Fruit fly (Drosophila melanogaster) whole organism, embryonic: ENCODE measurements around the gene Tbca.

Experiments
- ATbp ChIP-seq: fragments of 200-800 bp; sonication (Bioruptor generic); optimal IDR thresholded peaks from 2 replicates; lab custom pipeline; 2017; ENCODE audit warnings: missing biosample characterization, mild to moderate bottlenecking, missing genetic modification characterization, missing genetic modification reagents
- Adf1 ChIP-seq: fragments of 200-800 bp; sonication (Bioruptor generic); IDR thresholded peaks from 2 replicates; pipeline ENCODE4 v1.3.6; 2022; ENCODE audit warnings: missing biosample characterization, missing genetic modification characterization
- Aef1 ChIP-seq: fragments of 200-800 bp; sonication (Bioruptor generic); IDR thresholded peaks from 3 replicates; pipeline ENCODE4 v1.3.6; 2022; ENCODE audit warnings: missing biosample characterization, missing genetic modification characterization
- Bgb ChIP-seq: fragments of 200-800 bp; sonication (Bioruptor generic); IDR thresholded peaks from 2 replicates; pipeline ENCODE4 v1.3.6; 2022; ENCODE audit warnings: missing biosample characterization, missing genetic modification characterization; ENCODE audit not compliant: partially characterized antibody
- CG10431 ChIP-seq: fragments of 200-800 bp; sonication (Bioruptor generic); optimal IDR thresholded peaks from 3 replicates; lab custom pipeline; 2018; ENCODE audit warnings: missing biosample characterization, mild to moderate bottlenecking, missing genetic modification characterization
- CG10543 ChIP-seq: fragments of 200-800 bp; sonication (Bioruptor generic); optimal IDR thresholded peaks from 3 replicates; lab custom pipeline; 2017; ENCODE audit warnings: missing biosample characterization, mild to moderate bottlenecking, missing genetic modification characterization, moderate library complexity
- CG12071 ChIP-seq: fragments of 200-800 bp; sonication (Bioruptor generic); optimal IDR thresholded peaks from 3 replicates; lab custom pipeline; 2018; ENCODE audit warnings: missing biosample characterization, mild to moderate bottlenecking, missing genetic modification characterization
- CG12236 ChIP-seq: fragments of 200-800 bp; sonication (Bioruptor generic); optimal IDR thresholded peaks from 2 replicates; lab custom pipeline; 2016; ENCODE audit warnings: missing biosample characterization, missing genetic modification characterization
- CG12659 ChIP-seq: fragments of 200-800 bp; sonication (Bioruptor generic); optimal IDR thresholded peaks from 3 replicates; lab custom pipeline; 2017; ENCODE audit warnings: mild to moderate bottlenecking, missing biosample characterization, missing genetic modification reagents, missing genetic modification characterization
- CG12744 ChIP-seq: fragments of 200-800 bp; sonication (Bioruptor generic); optimal IDR thresholded peaks from 2 replicates; lab custom pipeline; 2016; ENCODE audit warnings: missing biosample characterization, missing genetic modification characterization
- CG13624 ChIP-seq: fragments of 200-800 bp; sonication (Bioruptor generic); optimal IDR thresholded peaks from 2 replicates; lab custom pipeline; 2016; ENCODE audit warnings: missing biosample characterization, missing genetic modification characterization
- CG17359 ChIP-seq: fragments of 200-800 bp; sonication (Bioruptor generic); optimal IDR thresholded peaks from 3 replicates; lab custom pipeline; 2018; ENCODE audit warnings: missing biosample characterization, mild to moderate bottlenecking, missing genetic modification characterization, moderate library complexity
- CG17385 ChIP-seq: fragments of 200-800 bp; sonication (Bioruptor generic); optimal IDR thresholded peaks from 3 replicates; lab custom pipeline; 2018; ENCODE audit warnings: missing biosample characterization, mild to moderate bottlenecking, missing genetic modification characterization
- CG18262 ChIP-seq: fragments of 200-800 bp; optimal IDR thresholded peaks from 3 replicates; lab custom pipeline; 2019; ENCODE audit warnings: missing biosample characterization, mild to moderate bottlenecking, missing genetic modification characterization, moderate library complexity
- CG2678 ChIP-seq: fragments of 200-800 bp; sonication (Bioruptor generic); optimal IDR thresholded peaks from 3 replicates; lab custom pipeline; 2019; ENCODE audit warnings: missing biosample characterization, mild to moderate bottlenecking, missing genetic modification characterization, moderate library complexity
- CG2875 ChIP-seq: fragments of 200-800 bp; sonication (Bioruptor generic); optimal IDR thresholded peaks from 2 replicates; lab custom pipeline; 2017; ENCODE audit warnings: missing biosample characterization, mild to moderate bottlenecking, missing genetic modification characterization, missing genetic modification reagents
- CG31365 ChIP-seq: fragments of 200-800 bp; sonication (Bioruptor generic); optimal IDR thresholded peaks from 2 replicates; lab custom pipeline; 2018; ENCODE audit warnings: missing biosample characterization, mild to moderate bottlenecking, missing genetic modification characterization
- CG32532 ChIP-seq: fragments of 200-800 bp; sonication (Bioruptor generic); IDR thresholded peaks from 2 replicates; pipeline ENCODE4 v1.3.6; 2022; ENCODE audit warnings: missing biosample characterization, missing genetic modification characterization
- CG34224 ChIP-seq: fragments of 200-800 bp; sonication (Bioruptor generic); IDR thresholded peaks from 3 replicates; pipeline ENCODE4 v1.3.6; 2022; ENCODE audit warnings: missing biosample characterization, missing genetic modification characterization; ENCODE audit not compliant: partially characterized antibody
- CG8281 ChIP-seq: fragments of 200-800 bp; sonication (Bioruptor generic); optimal IDR thresholded peaks from 2 replicates; lab custom pipeline; 2018; ENCODE audit warnings: missing biosample characterization, mild to moderate bottlenecking, missing genetic modification characterization, moderate library complexity
- CG8359 ChIP-seq: fragments of 200-800 bp; sonication (Bioruptor generic); optimal IDR thresholded peaks from 2 replicates; lab custom pipeline; 2017; ENCODE audit warnings: missing biosample characterization, mild to moderate bottlenecking, missing genetic modification characterization, borderline replicate concordance
- CG8944 ChIP-seq: fragments of 200-800 bp; sonication (Bioruptor generic); optimal IDR thresholded peaks from 3 replicates; lab custom pipeline; 2016; ENCODE audit warnings: missing biosample characterization, missing genetic modification characterization
- CHES-1-like ChIP-seq: fragments of 200-800 bp; sonication (Bioruptor generic); optimal IDR thresholded peaks from 2 replicates; lab custom pipeline; 2016; ENCODE audit warnings: missing biosample characterization, missing genetic modification characterization
- CoRest ChIP-seq: fragments of 200-800 bp; sonication (Bioruptor generic); optimal IDR thresholded peaks from 3 replicates; lab custom pipeline; 2018; ENCODE audit warnings: missing biosample characterization, mild to moderate bottlenecking, missing genetic modification characterization, moderate library complexity
- Fer1 ChIP-seq: fragments of 200-800 bp; sonication (Bioruptor generic); optimal IDR thresholded peaks from 2 replicates; lab custom pipeline; 2017; ENCODE audit warnings: missing biosample characterization, mild to moderate bottlenecking, missing genetic modification characterization
- Fer3 ChIP-seq: fragments of 200-800 bp; sonication (Bioruptor generic); optimal IDR thresholded peaks from 2 replicates; lab custom pipeline; 2018; ENCODE audit warnings: missing biosample characterization, mild to moderate bottlenecking, missing genetic modification characterization, moderate library complexity
- MBD-R2 ChIP-seq: fragments of 200-800 bp; sonication (Bioruptor generic); IDR thresholded peaks from 2 replicates; pipeline ENCODE4 v1.3.6; 2022; ENCODE audit warnings: missing biosample characterization, missing genetic modification characterization
- Med ChIP-seq: fragments of 200-800 bp; sonication (Bioruptor generic); peaks from one replicate; lab custom pipeline; 2016; ENCODE audit warnings: missing biosample characterization, missing genetic modification characterization, mild to moderate bottlenecking, inconsistent platforms, moderate library complexity
- NFAT ChIP-seq: fragments of 200-800 bp; sonication (Bioruptor generic); IDR thresholded peaks from 2 replicates; pipeline ENCODE4 v1.3.6; 2022; ENCODE audit warnings: missing biosample characterization, missing genetic modification characterization
- Ptx1 ChIP-seq: fragments of 200-800 bp; sonication (Bioruptor generic); IDR thresholded peaks from 2 replicates; pipeline ENCODE4 v1.3.6; 2022; ENCODE audit warnings: missing biosample characterization, missing genetic modification characterization
- Rfx ChIP-seq: fragments of 200-800 bp; sonication (Bioruptor generic); IDR thresholded peaks from 2 replicates; pipeline ENCODE4 v1.3.6; 2022; ENCODE audit warnings: missing biosample characterization, missing genetic modification characterization
- Trl ChIP-seq, 3 experiments: fragments of >200 bp in 2 of 3; fragments of 200-800 bp in 1 of 3; sonication (Bioruptor generic) in 1 of 3; optimal IDR thresholded peaks; 2 replicates in 1 of 3; 3 replicates in 2 of 3; lab custom pipeline; 2016 to 2017; ENCODE audit warnings: missing biosample characterization in 1 of 3, missing genetic modification characterization in 1 of 3
- Xrp1 ChIP-seq: fragments of 200-800 bp; sonication (Bioruptor generic); IDR thresholded peaks from 2 replicates; pipeline ENCODE4 v1.3.6; 2022; ENCODE audit warnings: missing biosample characterization, missing genetic modification characterization
- ap ChIP-seq: fragments of 200-800 bp; sonication (Bioruptor generic); IDR thresholded peaks from 2 replicates; pipeline ENCODE4 v1.3.6; 2022; ENCODE audit warnings: missing biosample characterization, missing genetic modification characterization
- bowl ChIP-seq: fragments of 200-800 bp; sonication (Bioruptor generic); IDR thresholded peaks from 2 replicates; pipeline ENCODE4 v1.3.6; 2022; ENCODE audit warnings: missing biosample characterization, missing genetic modification characterization
- ci ChIP-seq: fragments of 200-800 bp; sonication (Bioruptor generic); IDR thresholded peaks from 3 replicates; pipeline ENCODE4 v1.3.6; 2022; ENCODE audit warnings: missing biosample characterization, missing genetic modification characterization
- crol ChIP-seq: fragments of 200-800 bp; sonication (Bioruptor generic); IDR thresholded peaks from 2 replicates; pipeline ENCODE4 v1.3.6; 2022; ENCODE audit warnings: missing biosample characterization, missing genetic modification characterization
- cwo ChIP-seq: fragments of 200-800 bp; sonication (Bioruptor generic); optimal IDR thresholded peaks from 3 replicates; lab custom pipeline; 2017; ENCODE audit warnings: missing biosample characterization, missing genetic modification characterization, mild to moderate bottlenecking, moderate library complexity, missing genetic modification reagents
- hth ChIP-seq: fragments of >200 bp; optimal IDR thresholded peaks from 2 replicates; lab custom pipeline; 2017; ENCODE audit warnings: inconsistent platforms
- jing ChIP-seq: fragments of 200-800 bp; sonication (Bioruptor generic); optimal IDR thresholded peaks from 2 replicates; lab custom pipeline; 2018; ENCODE audit warnings: missing biosample characterization, mild to moderate bottlenecking, missing genetic modification characterization
- kah ChIP-seq: fragments of 200-800 bp; sonication (Bioruptor generic); optimal IDR thresholded peaks from 2 replicates; lab custom pipeline; 2018; ENCODE audit warnings: missing biosample characterization, mild to moderate bottlenecking, missing genetic modification characterization
- klu ChIP-seq: fragments of 200-800 bp; sonication (Bioruptor generic); IDR thresholded peaks from 2 replicates; pipeline ENCODE4 v1.3.6; 2022; ENCODE audit warnings: missing biosample characterization, missing genetic modification characterization
- prd ChIP-seq, 3 experiments: fragments of >200 bp in 2 of 3; fragments of 200-800 bp in 1 of 3; sonication (Bioruptor generic) in 1 of 3; optimal IDR thresholded peaks in 2 of 3; IDR thresholded peaks in 1 of 3; 2 replicates in 2 of 3; 3 replicates in 1 of 3; pipeline versions ENCODE4 v1.3.6 to Lab custom; 2017 to 2022; ENCODE audit warnings: missing biosample characterization in 1 of 3, missing genetic modification characterization in 1 of 3
- pros ChIP-seq: fragments of 200-800 bp; sonication (Bioruptor generic); optimal IDR thresholded peaks from 3 replicates; lab custom pipeline; 2019; ENCODE audit warnings: missing biosample characterization, mild to moderate bottlenecking, missing genetic modification characterization, moderate library complexity
- sd ChIP-seq: fragments of 200-800 bp; sonication (Bioruptor generic); optimal IDR thresholded peaks from 3 replicates; lab custom pipeline; 2018; ENCODE audit warnings: missing biosample characterization, mild to moderate bottlenecking, missing genetic modification characterization, moderate library complexity
- so ChIP-seq: fragments of 200-800 bp; sonication (Bioruptor generic); IDR thresholded peaks from 3 replicates; pipeline ENCODE4 v1.3.6; 2022; ENCODE audit warnings: missing biosample characterization, missing genetic modification characterization
- tio ChIP-seq: fragments of 200-800 bp; sonication (Bioruptor generic); optimal IDR thresholded peaks from 2 replicates; lab custom pipeline; 2017; ENCODE audit warnings: missing biosample characterization, missing genetic modification characterization, inconsistent platforms
- ttk ChIP-seq: fragments of 200-800 bp; sonication (Bioruptor generic); IDR thresholded peaks from 2 replicates; pipeline ENCODE4 v2.1.2; 2022; ENCODE audit warnings: missing biosample characterization, missing genetic modification characterization
- wek ChIP-seq: fragments of 200-800 bp; sonication (Bioruptor generic); optimal IDR thresholded peaks from 3 replicates; lab custom pipeline; 2018; ENCODE audit warnings: missing biosample characterization, mild to moderate bottlenecking, missing genetic modification characterization, moderate library complexity

Tbca gene

dm6 chr3R:31721958-31722357 is 21.3 kb upstream of the Tbca start (continued):
- no peak for TF ChIP-seq CG12236 (GFP tag; lab: Kevin White, UChicago)
- no peak for TF ChIP-seq CG2875 (GFP tag; lab: Kevin White, UChicago)
- TF ChIP-seq kah (GFP tag; lab: Kevin White, UChicago), result no peak
- TF ChIP-seq ap (GFP tag; lab: Robert Waterston, UW), result no peak
- TF ChIP-seq CoRest (tag; lab: Kevin White, UChicago), result peak; percentile 14
- TF ChIP-seq Bgb (GFP tag; lab: Robert Waterston, UW), result no peak
- 0 out of 2 replicates have a peak, but pooled peaks have one; percentile 8 for TF ChIP-seq klu
- TF ChIP-seq CG8281, result no peak
- no peak for TF ChIP-seq Ptx1 (GFP tag; lab: Robert Waterston, UW)
- TF ChIP-seq CG2678 (tag; lab: Kevin White, UChicago), result peak; percentile 33
- no peak; the same call in 2 of the 3 replicates for TF ChIP-seq Aef1 (GFP tag; lab: Robert Waterston, UW)
- TF ChIP-seq so, result peak; percentile 52; the same call in 1 of the 3 replicates
- peak; percentile 26; the same call in 1 of the 2 replicates for TF ChIP-seq MBD-R2
- TF ChIP-seq CG12744 (GFP tag; lab: Kevin White, UChicago), result no peak
- peak; percentile 14 for TF ChIP-seq pros (GFP tag; lab: Kevin White, UChicago)
- peak; percentile 32 for TF ChIP-seq ATbp (GFP tag; lab: Kevin White, UChicago)
- peak; percentile 92 for TF ChIP-seq crol (GFP tag; lab: Robert Waterston, UW)
- TF ChIP-seq Fer1, result peak; percentile 53
- no peak for TF ChIP-seq tio (GFP tag; lab: Kevin White, UChicago)
- no peak for TF ChIP-seq prd (optimal IDR thresholded peaks at IDR 0.05; lab: Kevin White, UChicago)
- TF ChIP-seq prd (GFP tag; IDR thresholded peaks at IDR 0.05; lab: Robert Waterston, UW), result 0 out of 3 replicates have a peak, but pooled peaks have one; percentile 7
- TF ChIP-seq Adf1 (GFP tag; lab: Robert Waterston, UW), result peak; percentile 44; the same call in 1 of the 2 replicates
- TF ChIP-seq CHES-1-like (GFP tag; lab: Kevin White, UChicago), result no peak
- peak; percentile 69 for TF ChIP-seq CG10543 (GFP tag; lab: Kevin White, UChicago)
- peak; percentile 14 for TF ChIP-seq CG31365
- no peak for TF ChIP-seq bowl (GFP tag; lab: Robert Waterston, UW)
- peak; percentile 44; the same call in 1 of the 2 replicates for TF ChIP-seq ttk
- TF ChIP-seq CG34224 (GFP tag; lab: Robert Waterston, UW), result peak; percentile 27; the same call in 1 of the 3 replicates
- TF ChIP-seq wek (GFP tag; lab: Kevin White, UChicago), result peak; percentile 13
- TF ChIP-seq Rfx (GFP tag; lab: Robert Waterston, UW), result peak; percentile 40
- TF ChIP-seq CG8359 (GFP tag; lab: Kevin White, UChicago), result no peak
- TF ChIP-seq Med (GFP tag; lab: Kevin White, UChicago), result peak; percentile 83
- TF ChIP-seq hth (lab: Kevin White, UChicago), result no peak
- peak; percentile 54 for TF ChIP-seq sd (tag; lab: Kevin White, UChicago)
- TF ChIP-seq ci (GFP tag; lab: Robert Waterston, UW), result peak; percentile 37; the same call in 1 of the 3 replicates
- TF ChIP-seq CG17385 (GFP tag; lab: Kevin White, UChicago), result peak; percentile 23
- TF ChIP-seq cwo (GFP tag; lab: Kevin White, UChicago), result peak; percentile 31
- TF ChIP-seq CG13624 (GFP tag; lab: Kevin White, UChicago), result no peak
- peak; percentile 16 for TF ChIP-seq CG12659 (GFP tag; lab: Kevin White, UChicago)
- peak; percentile 29; the same call in 1 of the 2 replicates for TF ChIP-seq CG32532 (GFP tag; lab: Robert Waterston, UW)
- TF ChIP-seq Xrp1 (GFP tag; lab: Robert Waterston, UW), result 0 out of 2 replicates have a peak, but pooled peaks have one; percentile 16
- no peak for TF ChIP-seq CG8944 (GFP tag; lab: Kevin White, UChicago)
- peak; percentile 8 for TF ChIP-seq CG12071 (GFP tag; lab: Kevin White, UChicago)
- TF ChIP-seq CG17359 (tag; lab: Kevin White, UChicago), result peak; percentile 38
- TF ChIP-seq Fer3, result no peak
- TF ChIP-seq NFAT (GFP tag; lab: Robert Waterston, UW), result no peak
- peak; percentile 48 to 57 for TF ChIP-seq Trl (optimal IDR thresholded peaks at IDR 0.05; lab: Kevin White, UChicago)
- no peak for TF ChIP-seq Trl (GFP tag; optimal IDR thresholded peaks at IDR 0.05; lab: Kevin White, UChicago)
- TF ChIP-seq CG10431 (GFP tag; lab: Kevin White, UChicago), result peak; percentile 28
- TF ChIP-seq jing (GFP tag; lab: Kevin White, UChicago), result no peak
- no peak for TF ChIP-seq CG18262
